Worm (Caenorhabditis elegans): ENCODE data around the gene Y27F2A.8.

DNA sequence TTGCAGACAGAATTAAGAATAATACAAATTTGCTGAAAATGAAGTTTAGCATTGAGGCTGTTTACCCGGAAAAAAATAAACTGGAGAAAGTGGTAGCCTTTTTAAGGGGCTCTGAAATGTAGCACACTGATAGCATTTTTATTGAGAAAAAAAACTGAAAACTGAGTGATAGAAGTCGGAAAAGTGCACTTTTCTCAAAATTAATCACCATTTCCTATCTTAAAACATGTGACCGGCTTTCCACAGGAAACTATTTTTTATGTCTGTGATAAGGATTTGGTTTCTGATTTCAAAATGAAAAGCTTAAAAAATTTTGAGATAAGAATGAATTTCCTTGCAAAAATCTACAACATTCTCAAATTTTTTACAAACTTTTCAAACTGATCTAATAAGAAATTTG, 37.1 kb downstream of the Y27F2A.8 start, which contains the start of gene ZC239.22:
- TF ChIP-seq nhr-12 (tag; optimal IDR thresholded peaks at IDR 0.05) (no peak), nhr-76 (tag; optimal IDR thresholded peaks at IDR 0.05) (no peak), lin-13 (tag; optimal IDR thresholded peaks at IDR 0.05) (no peak), sptf-1 (tag; optimal IDR thresholded peaks at IDR 0.05) (no peak), ceh-39 (tag; optimal IDR thresholded peaks at IDR 0.05) (no peak), unc-62 (GFP tag; optimal IDR thresholded peaks at IDR 0.05) (no peak)
